Worm (Caenorhabditis elegans): ENCODE results near the gene mltn-5.
A peak's percentile ranks its signal among the peaks of the same experiment; 100 is the strongest.

The mltn-5 gene

DNA sequence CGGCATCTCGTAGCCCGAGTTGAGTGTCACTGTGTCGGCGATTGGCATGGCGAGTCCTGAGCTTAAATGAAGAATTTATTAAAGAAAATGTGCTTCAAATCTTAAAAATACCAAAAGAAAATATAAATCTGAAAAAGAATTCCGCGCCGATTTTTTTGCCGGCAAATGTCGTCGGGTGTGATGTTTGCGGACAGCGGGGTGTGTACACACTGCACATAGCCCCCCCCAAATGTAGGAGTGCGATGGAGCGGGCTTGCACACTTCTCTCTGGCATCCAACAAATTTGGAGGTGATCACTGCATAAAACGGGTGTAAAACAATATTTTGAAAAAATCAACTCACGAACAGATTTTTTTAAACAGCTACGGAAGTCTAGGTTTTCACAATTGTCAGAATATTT is 51.2 kb downstream of the mltn-5 start, which contains the start of gene Y39G8B.2:
TSS of gene Y39G8B.2 (minus strand) at position 61 of the 400 bp plus-strand sequence.
- TF ChIP-seq skn-1 (tag; optimal IDR thresholded peaks at IDR 0.05) (peak; percentile 11), aly-2 (tag; optimal IDR thresholded peaks at IDR 0.05) (no peak), elt-2 (tag; optimal IDR thresholded peaks at IDR 0.05) (peak; percentile 57), elt-3 (tag; optimal IDR thresholded peaks at IDR 0.05) (peak in 1 of 3 experiments; percentile 40), lsy-12 (tag; optimal IDR thresholded peaks at IDR 0.05) (peak; percentile 32), R02D3.7 (tag; optimal IDR thresholded peaks at IDR 0.05) (peak; percentile 55), nhr-11 (tag; optimal IDR thresholded peaks at IDR 0.05) (no peak), zag-1 (tag; optimal IDR thresholded peaks at IDR 0.05) (peak; percentile 15), nhr-67 (tag; optimal IDR thresholded peaks at IDR 0.05) (no peak), ceh-9 (tag; optimal IDR thresholded peaks at IDR 0.05) (no peak), ama-1 (optimal IDR thresholded peaks at IDR 0.05) (peak; percentile 49), lin-39 (tag; optimal IDR thresholded peaks at IDR 0.05) (peak; percentile 88), ceh-28 (tag; optimal IDR thresholded peaks at IDR 0.05) (peak; percentile 7), nfya-1 (tag; optimal IDR thresholded peaks at IDR 0.05; ENCODE audit: insufficient read depth) (peak; percentile 88), ceh-16 (tag; optimal IDR thresholded peaks at IDR 0.05) (no peak), lin-15B (tag; optimal IDR thresholded peaks at IDR 0.05) (peak; percentile 98), ztf-4 (tag; optimal IDR thresholded peaks at IDR 0.05) (no peak), nhr-25 (tag; optimal IDR thresholded peaks at IDR 0.05) (peak; percentile 84), ztf-11 (tag; optimal IDR thresholded peaks at IDR 0.05) (no peak), egl-27 (tag; optimal IDR thresholded peaks at IDR 0.05) (no peak), sea-2 (GFP tag; optimal IDR thresholded peaks at IDR 0.05) (no peak), nhr-23 (tag; optimal IDR thresholded peaks at IDR 0.05) (peak; percentile 86), nhr-43 (tag; optimal IDR thresholded peaks at IDR 0.05; ENCODE audit: poor library complexity, severe bottlenecking) (peak; percentile 80), eor-1 (tag; optimal IDR thresholded peaks at IDR 0.05) (no peak), ZK546.5 (tag; optimal IDR thresholded peaks at IDR 0.05) (no peak), pqm-1 (tag; optimal IDR thresholded peaks at IDR 0.05) (peak; percentile 60), nhr-28 (tag; optimal IDR thresholded peaks at IDR 0.05) (no peak), nhr-12 (tag; optimal IDR thresholded peaks at IDR 0.05) (no peak), nhr-77 (tag; optimal IDR thresholded peaks at IDR 0.05) (no peak), nhr-237 (tag; optimal IDR thresholded peaks at IDR 0.05) (no peak), unc-39 (tag; optimal IDR thresholded peaks at IDR 0.05) (no peak), pha-4 (tag; optimal IDR thresholded peaks at IDR 0.05) (peak; percentile 97), jun-1 (tag; optimal IDR thresholded peaks at IDR 0.05) (peak; percentile 56), unc-62 (GFP tag; optimal IDR thresholded peaks at IDR 0.05) (no peak), elt-1 (tag; optimal IDR thresholded peaks at IDR 0.05) (no peak), ceh-82 (tag; optimal IDR thresholded peaks at IDR 0.05) (no peak), fkh-10 (GFP tag; optimal IDR thresholded peaks at IDR 0.05) (no peak), snpc-4 (tag; optimal IDR thresholded peaks at IDR 0.05) (peak; percentile 92), egl-5 (tag; optimal IDR thresholded peaks at IDR 0.05) (peak; percentile 66), hmg-11 (tag; optimal IDR thresholded peaks at IDR 0.05) (peak; percentile 81), nhr-76 (tag; optimal IDR thresholded peaks at IDR 0.05) (no peak), fkh-2 (tag; optimal IDR thresholded peaks at IDR 0.05) (no peak), mdl-1 (tag; optimal IDR thresholded peaks at IDR 0.05) (no peak), tbx-2 (tag; optimal IDR thresholded peaks at IDR 0.05) (no peak), mml-1 (tag; optimal IDR thresholded peaks at IDR 0.05) (no peak), fos-1 (tag; optimal IDR thresholded peaks at IDR 0.05) (peak; percentile 16), daf-12 (tag; optimal IDR thresholded peaks at IDR 0.05) (no peak)

DNA sequence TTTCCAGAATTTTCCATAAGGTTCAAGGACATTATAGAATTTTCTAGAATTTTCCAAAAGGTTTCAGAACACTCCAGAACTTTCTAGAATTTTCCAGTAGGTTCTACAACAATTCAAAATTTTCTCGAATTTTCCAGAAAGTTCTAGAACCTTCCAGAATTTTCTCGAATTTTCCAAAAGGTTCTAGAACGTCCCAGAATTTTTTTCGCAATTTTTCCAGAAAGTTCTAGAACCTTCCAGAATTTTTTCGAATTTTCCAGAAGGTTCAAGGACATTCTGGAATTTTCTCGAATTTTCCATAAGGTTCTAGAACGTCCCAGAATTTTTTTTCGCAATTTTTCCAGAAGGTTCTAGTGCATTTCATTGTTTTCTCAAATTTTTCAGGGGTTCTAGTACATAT is 52.7 kb downstream of the mltn-5 start:
- TF ChIP-seq ceh-82 (tag; optimal IDR thresholded peaks at IDR 0.05): no peak
- no peak for TF ChIP-seq aly-2 (tag; optimal IDR thresholded peaks at IDR 0.05)
- no peak for TF ChIP-seq sea-2 (GFP tag; optimal IDR thresholded peaks at IDR 0.05)
- no peak for TF ChIP-seq snpc-4 (tag; optimal IDR thresholded peaks at IDR 0.05)
- no peak for TF ChIP-seq ztf-11 (tag; optimal IDR thresholded peaks at IDR 0.05)
- no peak for TF ChIP-seq ZK546.5 (tag; optimal IDR thresholded peaks at IDR 0.05)
- no peak for TF ChIP-seq ztf-4 (tag; optimal IDR thresholded peaks at IDR 0.05)
- no peak for TF ChIP-seq nhr-43 (tag; optimal IDR thresholded peaks at IDR 0.05; ENCODE audit: poor library complexity, severe bottlenecking)
- TF ChIP-seq nhr-237 (tag; optimal IDR thresholded peaks at IDR 0.05): no peak
- no peak for TF ChIP-seq mml-1 (tag; optimal IDR thresholded peaks at IDR 0.05)
- no peak for TF ChIP-seq nhr-77 (tag; optimal IDR thresholded peaks at IDR 0.05)
- no peak for TF ChIP-seq nhr-67 (tag; optimal IDR thresholded peaks at IDR 0.05)
- TF ChIP-seq nhr-76 (tag; optimal IDR thresholded peaks at IDR 0.05): no peak
- no peak for TF ChIP-seq fos-1 (tag; optimal IDR thresholded peaks at IDR 0.05)
- TF ChIP-seq elt-1 (tag; optimal IDR thresholded peaks at IDR 0.05): no peak
- TF ChIP-seq nhr-25 (tag; optimal IDR thresholded peaks at IDR 0.05): no peak
- TF ChIP-seq mdl-1 (tag; optimal IDR thresholded peaks at IDR 0.05): no peak
- no peak for TF ChIP-seq lin-15B (tag; optimal IDR thresholded peaks at IDR 0.05)
- no peak for TF ChIP-seq nhr-12 (tag; optimal IDR thresholded peaks at IDR 0.05)
